Fruit fly (Drosophila melanogaster) whole organism, adult: Measurements from ENCODE around the gene Mrp5.

ENCODE experiments used
- CG11617 ChIP-seq: fragments of 200-800 bp; sonication (Bioruptor generic); optimal IDR thresholded peaks from 2 replicates; lab custom pipeline; 2017; ENCODE audit warnings: mild to moderate bottlenecking, missing biosample characterization, missing genetic modification reagents, missing genetic modification characterization
- CG12768 ChIP-seq: fragments of 200-800 bp; sonication (Bioruptor generic); optimal IDR thresholded peaks from 2 replicates; lab custom pipeline; 2017; ENCODE audit warnings: missing biosample characterization, missing genetic modification characterization, mild to moderate bottlenecking, moderate library complexity, missing genetic modification reagents
- CG1620 ChIP-seq: fragments of 200-800 bp; sonication (Bioruptor generic); optimal IDR thresholded peaks from 2 replicates; lab custom pipeline; 2016; ENCODE audit warnings: missing biosample characterization, missing genetic modification characterization
- CG5204 ChIP-seq: fragments of 200-800 bp; sonication (Bioruptor generic); optimal IDR thresholded peaks from 2 replicates; lab custom pipeline; 2016; ENCODE audit warnings: missing biosample characterization, missing genetic modification characterization
- CG7045 ChIP-seq: fragments of 200-800 bp; sonication (Bioruptor generic); optimal IDR thresholded peaks from 2 replicates; lab custom pipeline; 2017; ENCODE audit warnings: missing biosample characterization, mild to moderate bottlenecking, missing genetic modification characterization
- CG7101 ChIP-seq: fragments of 200-800 bp; sonication (Bioruptor generic); optimal IDR thresholded peaks from 2 replicates; lab custom pipeline; 2018; ENCODE audit warnings: missing biosample characterization, mild to moderate bottlenecking, missing genetic modification characterization, moderate library complexity
- Crg-1 ChIP-seq: fragments of 200-800 bp; sonication (Bioruptor generic); optimal IDR thresholded peaks from 2 replicates; lab custom pipeline; 2016; ENCODE audit warnings: missing biosample characterization, missing genetic modification characterization
- Mnt ChIP-seq: fragments of 200-800 bp; sonication (Bioruptor generic); optimal IDR thresholded peaks from 2 replicates; lab custom pipeline; 2016; ENCODE audit warnings: missing biosample characterization, mild to moderate bottlenecking, missing genetic modification characterization
- bab1 ChIP-seq: fragments of 200-800 bp; sonication (Bioruptor generic); optimal IDR thresholded peaks from 3 replicates; lab custom pipeline; 2019; ENCODE audit warnings: missing biosample characterization, mild to moderate bottlenecking, missing genetic modification characterization, moderate library complexity
- cic ChIP-seq: fragments of 200-800 bp; sonication (Bioruptor generic); optimal IDR thresholded peaks from 2 replicates; lab custom pipeline; 2017; ENCODE audit warnings: missing biosample characterization, mild to moderate bottlenecking, missing genetic modification characterization, moderate library complexity
- cnc ChIP-seq, 2 experiments: fragments of >200 bp; optimal IDR thresholded peaks; 2 replicates each; lab custom pipeline; 2017
- kay ChIP-seq: fragments of 200-800 bp; sonication (Bioruptor generic); peaks from one replicate; lab custom pipeline; 2016; ENCODE audit warnings: missing biosample characterization, missing genetic modification characterization, borderline replicate concordance
- pad ChIP-seq: fragments of 200-800 bp; sonication (Bioruptor generic); optimal IDR thresholded peaks from 3 replicates; lab custom pipeline; 2017; ENCODE audit warnings: missing biosample characterization, missing genetic modification characterization, mild to moderate bottlenecking, moderate library complexity, missing genetic modification reagents
- toe ChIP-seq: fragments of 200-800 bp; sonication (Bioruptor generic); optimal IDR thresholded peaks from 2 replicates; lab custom pipeline; 2016; ENCODE audit warnings: missing biosample characterization, missing genetic modification characterization

dm6 chr3R:19901742-19902141, 26.3 kb upstream of the Mrp5 start:
- no peak for TF ChIP-seq CG7101 (tag; lab: Kevin White, UChicago)
- no peak for TF ChIP-seq Mnt (GFP tag; lab: Kevin White, UChicago)
- no peak for TF ChIP-seq CG12768 (GFP tag; lab: Kevin White, UChicago)
- no peak for TF ChIP-seq CG7045 (GFP tag; lab: Kevin White, UChicago)
- no peak for TF ChIP-seq cnc (optimal IDR thresholded peaks at IDR 0.05; lab: Kevin White, UChicago)
- no peak for TF ChIP-seq cic
- no peak for TF ChIP-seq CG11617 (GFP tag; lab: Kevin White, UChicago)
- no peak for TF ChIP-seq CG1620 (GFP tag; lab: Kevin White, UChicago)
- TF ChIP-seq CG5204 (GFP tag; lab: Kevin White, UChicago): no peak
- TF ChIP-seq kay: no peak
- no peak for TF ChIP-seq bab1 (GFP tag; lab: Kevin White, UChicago)
- TF ChIP-seq toe (GFP tag; lab: Kevin White, UChicago): no peak
- TF ChIP-seq Crg-1 (GFP tag; lab: Kevin White, UChicago): no peak
- no peak for TF ChIP-seq pad (GFP tag; lab: Kevin White, UChicago)
